Fruit fly (Drosophila melanogaster) whole organism, embryonic: ENCODE results near the gene CG12020.
A peak's percentile ranks its signal among the peaks of the same experiment; 100 is the strongest.

Experiments
- Abd-B ChIP-seq: fragments of 200-800 bp; sonication (Bioruptor generic); optimal IDR thresholded peaks from 2 replicates; lab custom pipeline; 2018; ENCODE audit warnings: missing biosample characterization, mild to moderate bottlenecking, missing genetic modification characterization, moderate library complexity
- Asciz ChIP-seq: fragments of 200-800 bp; sonication (Bioruptor generic); optimal IDR thresholded peaks from 2 replicates; lab custom pipeline; 2017; ENCODE audit warnings: missing biosample characterization, mild to moderate bottlenecking, missing genetic modification characterization, missing genetic modification reagents
- Atf-2 ChIP-seq: fragments of 200-800 bp; sonication (Bioruptor generic); optimal IDR thresholded peaks from 2 replicates; lab custom pipeline; 2016; ENCODE audit warnings: missing biosample characterization, missing genetic modification characterization
- CG10321 ChIP-seq: fragments of 200-800 bp; sonication (Bioruptor generic); IDR thresholded peaks from 2 replicates; pipeline ENCODE4 v1.3.6; 2022; ENCODE audit warnings: missing biosample characterization, missing genetic modification characterization
- CG11695 ChIP-seq: fragments of 200-800 bp; sonication (Bioruptor generic); IDR thresholded peaks from 3 replicates; pipeline ENCODE4 v1.3.6; 2022; ENCODE audit warnings: missing biosample characterization, missing genetic modification characterization
- CG11723 ChIP-seq: fragments of 200-800 bp; sonication (Bioruptor generic); optimal IDR thresholded peaks from 2 replicates; lab custom pipeline; 2017; ENCODE audit warnings: missing biosample characterization, mild to moderate bottlenecking, missing genetic modification characterization
- CG14860 ChIP-seq: fragments of 200-800 bp; sonication (Bioruptor generic); IDR thresholded peaks from 3 replicates; pipeline ENCODE4 v1.3.6; 2022; ENCODE audit warnings: missing biosample characterization, missing genetic modification characterization; ENCODE audit not compliant: partially characterized antibody
- CG14965 ChIP-seq: fragments of 200-800 bp; sonication (Bioruptor generic); optimal IDR thresholded peaks from 2 replicates; lab custom pipeline; 2016; ENCODE audit warnings: missing biosample characterization, missing genetic modification characterization, borderline replicate concordance
- CG17186 ChIP-seq: fragments of 200-800 bp; sonication (Bioruptor generic); optimal IDR thresholded peaks from 3 replicates; lab custom pipeline; 2017; ENCODE audit warnings: missing biosample characterization, missing genetic modification reagents, missing genetic modification characterization
- CG18011 ChIP-seq: fragments of 200-800 bp; sonication (Bioruptor generic); optimal IDR thresholded peaks from 2 replicates; lab custom pipeline; 2017; ENCODE audit warnings: missing biosample characterization, missing genetic modification characterization, mild to moderate bottlenecking, moderate library complexity, missing genotype
- CG18619 ChIP-seq: fragments of 200-800 bp; sonication (Bioruptor generic); optimal IDR thresholded peaks from 3 replicates; lab custom pipeline; 2017; ENCODE audit warnings: missing biosample characterization, mild to moderate bottlenecking, missing genetic modification characterization
- CG2116 ChIP-seq: fragments of 200-800 bp; sonication (Bioruptor generic); optimal IDR thresholded peaks from 3 replicates; lab custom pipeline; 2018; ENCODE audit warnings: missing biosample characterization, mild to moderate bottlenecking, missing genetic modification characterization
- CG31365 ChIP-seq: fragments of 200-800 bp; sonication (Bioruptor generic); optimal IDR thresholded peaks from 2 replicates; lab custom pipeline; 2018; ENCODE audit warnings: missing biosample characterization, mild to moderate bottlenecking, missing genetic modification characterization
- CG4854 ChIP-seq: fragments of 200-800 bp; sonication (Bioruptor generic); optimal IDR thresholded peaks from 2 replicates; lab custom pipeline; 2016; ENCODE audit warnings: missing biosample characterization, missing genetic modification characterization, inconsistent platforms
- CG6765 ChIP-seq: fragments of 200-800 bp; sonication (Bioruptor generic); optimal IDR thresholded peaks from 3 replicates; lab custom pipeline; 2017; ENCODE audit warnings: missing biosample characterization, mild to moderate bottlenecking, missing genetic modification characterization
- CG6854 ChIP-seq: fragments of 200-800 bp; sonication (Bioruptor generic); optimal IDR thresholded peaks from 3 replicates; lab custom pipeline; 2017; ENCODE audit warnings: missing biosample characterization, mild to moderate bottlenecking, missing genetic modification characterization
- CHES-1-like ChIP-seq: fragments of 200-800 bp; sonication (Bioruptor generic); optimal IDR thresholded peaks from 2 replicates; lab custom pipeline; 2016; ENCODE audit warnings: missing biosample characterization, missing genetic modification characterization
- CoRest ChIP-seq: fragments of 200-800 bp; sonication (Bioruptor generic); optimal IDR thresholded peaks from 3 replicates; lab custom pipeline; 2018; ENCODE audit warnings: missing biosample characterization, mild to moderate bottlenecking, missing genetic modification characterization, moderate library complexity
- Doc3 ChIP-seq: fragments of 200-800 bp; sonication (Bioruptor generic); IDR thresholded peaks from 3 replicates; pipeline ENCODE4 v1.3.6; 2022; ENCODE audit warnings: missing biosample characterization, missing genetic modification characterization; ENCODE audit not compliant: partially characterized antibody
- Dref ChIP-seq: fragments of 200-800 bp; sonication (Bioruptor generic); IDR thresholded peaks from 2 replicates; pipeline ENCODE4 v1.3.6; 2022; ENCODE audit warnings: missing biosample characterization, missing genetic modification characterization
- HHEX ChIP-seq: fragments of 200-800 bp; sonication (Bioruptor generic); optimal IDR thresholded peaks from 3 replicates; lab custom pipeline; 2017; ENCODE audit warnings: missing biosample characterization, mild to moderate bottlenecking, missing genetic modification characterization, missing genetic modification reagents
- HmgD ChIP-seq: fragments of 200-800 bp; sonication (Bioruptor generic); optimal IDR thresholded peaks from 3 replicates; lab custom pipeline; 2016; ENCODE audit warnings: missing biosample characterization, missing genetic modification characterization
- Hr51 ChIP-seq, 2 experiments: fragments of 200-800 bp; sonication (Bioruptor generic); optimal IDR thresholded peaks; 2 replicates in 1 of 2; 3 replicates in 1 of 2; lab custom pipeline; 2016 to 2018; ENCODE audit warnings: missing biosample characterization in 2 of 2, missing genetic modification characterization in 2 of 2, mild to moderate bottlenecking in 1 of 2, moderate library complexity in 1 of 2
- MESR4 ChIP-seq: fragments of 200-800 bp; sonication (Bioruptor generic); optimal IDR thresholded peaks from 2 replicates; lab custom pipeline; 2018; ENCODE audit warnings: missing biosample characterization, mild to moderate bottlenecking, missing genetic modification characterization, moderate library complexity
- Nf-YB ChIP-seq: fragments of 200-800 bp; sonication (Bioruptor generic); optimal IDR thresholded peaks from 3 replicates; lab custom pipeline; 2019; ENCODE audit warnings: missing biosample characterization, mild to moderate bottlenecking, missing genetic modification characterization, moderate library complexity
- Optix ChIP-seq: fragments of 200-800 bp; sonication (Bioruptor generic); IDR thresholded peaks from 3 replicates; pipeline ENCODE4 v1.3.6; 2022; ENCODE audit warnings: missing biosample characterization, missing genetic modification characterization
- Ravus ChIP-seq: fragments of 200-800 bp; sonication (Bioruptor generic); IDR thresholded peaks from 2 replicates; pipeline ENCODE4 v1.3.6; 2022; ENCODE audit warnings: missing biosample characterization, missing genetic modification characterization
- Spps ChIP-seq: fragments of 200-800 bp; sonication (Bioruptor generic); optimal IDR thresholded peaks from 2 replicates; lab custom pipeline; 2018; ENCODE audit warnings: missing biosample characterization, mild to moderate bottlenecking, missing genetic modification characterization
- abd-A ChIP-seq: fragments of 200-800 bp; sonication (Bioruptor generic); optimal IDR thresholded peaks from 3 replicates; lab custom pipeline; 2019; ENCODE audit warnings: missing biosample characterization, mild to moderate bottlenecking, missing genetic modification characterization, moderate library complexity
- ash1 ChIP-seq: fragments of 200-800 bp; sonication (Bioruptor generic); optimal IDR thresholded peaks from 2 replicates; lab custom pipeline; 2018; ENCODE audit warnings: missing biosample characterization, mild to moderate bottlenecking, missing genetic modification characterization
- cas ChIP-seq: fragments of 200-800 bp; sonication (Bioruptor generic); IDR thresholded peaks from 2 replicates; pipeline ENCODE4 v1.3.6; 2022; ENCODE audit warnings: missing biosample characterization, missing genetic modification characterization
- caup ChIP-seq: fragments of 200-800 bp; sonication (Bioruptor generic); optimal IDR thresholded peaks from 3 replicates; lab custom pipeline; 2017; ENCODE audit warnings: missing biosample characterization, mild to moderate bottlenecking, missing genetic modification characterization, moderate library complexity; ENCODE audit not compliant: severe bottlenecking
- dati ChIP-seq: fragments of 200-800 bp; sonication (Bioruptor generic); IDR thresholded peaks from 2 replicates; pipeline ENCODE4 v1.3.6; 2022; ENCODE audit warnings: missing biosample characterization, missing genetic modification characterization
- dm ChIP-seq: fragments of 200-800 bp; sonication (Bioruptor generic); optimal IDR thresholded peaks from 3 replicates; lab custom pipeline; 2016; ENCODE audit warnings: missing biosample characterization, missing genetic modification characterization
- dpn ChIP-seq, 2 experiments: fragments of 200-800 bp; sonication (Bioruptor generic); optimal IDR thresholded peaks; 3 replicates each; lab custom pipeline; 2016; ENCODE audit warnings: missing biosample characterization in 2 of 2, missing genetic modification characterization in 2 of 2
- grau ChIP-seq: fragments of 200-800 bp; optimal IDR thresholded peaks from 3 replicates; lab custom pipeline; 2019; ENCODE audit warnings: missing biosample characterization, mild to moderate bottlenecking, missing genetic modification characterization, moderate library complexity
- hbn ChIP-seq: fragments of 200-800 bp; sonication (Bioruptor generic); IDR thresholded peaks from 2 replicates; pipeline ENCODE4 v1.3.6; 2022; ENCODE audit warnings: missing biosample characterization, missing genetic modification characterization; ENCODE audit not compliant: partially characterized antibody
- her ChIP-seq: fragments of 200-800 bp; sonication (Bioruptor generic); optimal IDR thresholded peaks from 2 replicates; lab custom pipeline; 2016; ENCODE audit warnings: missing biosample characterization, missing genetic modification characterization
- hkb ChIP-seq, 2 experiments: fragments of 200-800 bp in 1 of 2; fragments of >200 bp in 1 of 2; sonication (Bioruptor generic) in 1 of 2; IDR thresholded peaks in 1 of 2; optimal IDR thresholded peaks in 1 of 2; 2 replicates each; pipeline versions ENCODE4 v1.3.6 to Lab custom; 2017 to 2022; ENCODE audit warnings: missing biosample characterization in 1 of 2, missing genetic modification characterization in 1 of 2
- ind ChIP-seq: fragments of 200-800 bp; sonication (Bioruptor generic); optimal IDR thresholded peaks from 3 replicates; lab custom pipeline; 2016; ENCODE audit warnings: missing biosample characterization, missing genetic modification characterization
- lola ChIP-seq, 3 experiments: fragments of >200 bp in 2 of 3; fragments of 200-800 bp in 1 of 3; sonication (Bioruptor generic) in 1 of 3; optimal IDR thresholded peaks; 2 replicates each; lab custom pipeline; 2017 to 2019; ENCODE audit warnings: missing biosample characterization in 3 of 3, missing genetic modification characterization in 3 of 3, mild to moderate bottlenecking in 1 of 3, moderate library complexity in 1 of 3
- mirr ChIP-seq: fragments of 200-800 bp; sonication (Bioruptor generic); optimal IDR thresholded peaks from 3 replicates; lab custom pipeline; 2018; ENCODE audit warnings: missing biosample characterization, mild to moderate bottlenecking, missing genetic modification characterization
- otp ChIP-seq: fragments of 200-800 bp; sonication (Bioruptor generic); IDR thresholded peaks from 3 replicates; pipeline ENCODE4, ENCODE4 v1.3.6; 2022; ENCODE audit warnings: missing biosample characterization, missing genetic modification characterization
- p53 ChIP-seq: fragments of 200-800 bp; sonication (Bioruptor generic); optimal IDR thresholded peaks from 2 replicates; lab custom pipeline; 2016; ENCODE audit warnings: missing biosample characterization, missing genetic modification characterization
- ranshi ChIP-seq: fragments of 200-800 bp; sonication (Bioruptor generic); IDR thresholded peaks from 2 replicates; pipeline ENCODE4 v1.3.6; 2022; ENCODE audit warnings: missing biosample characterization, missing genetic modification characterization
- run ChIP-seq: fragments of 200-800 bp; sonication (Bioruptor generic); optimal IDR thresholded peaks from 3 replicates; lab custom pipeline; 2018; ENCODE audit warnings: missing biosample characterization, mild to moderate bottlenecking, missing genetic modification characterization
- sc ChIP-seq, 3 experiments: fragments of >200 bp in 2 of 3; fragments of 200-800 bp in 1 of 3; sonication (Bioruptor generic) in 1 of 3; optimal IDR thresholded peaks; 2 replicates in 2 of 3; 3 replicates in 1 of 3; lab custom pipeline; 2017; ENCODE audit warnings: mild to moderate bottlenecking in 1 of 3, missing biosample characterization in 1 of 3, missing genetic modification characterization in 1 of 3, missing genetic modification reagents in 1 of 3
- zen ChIP-seq: fragments of 200-800 bp; sonication (Bioruptor generic); optimal IDR thresholded peaks from 3 replicates; lab custom pipeline; 2018; ENCODE audit warnings: missing biosample characterization, mild to moderate bottlenecking, missing genetic modification characterization, moderate library complexity

Gene CG12020

DNA sequence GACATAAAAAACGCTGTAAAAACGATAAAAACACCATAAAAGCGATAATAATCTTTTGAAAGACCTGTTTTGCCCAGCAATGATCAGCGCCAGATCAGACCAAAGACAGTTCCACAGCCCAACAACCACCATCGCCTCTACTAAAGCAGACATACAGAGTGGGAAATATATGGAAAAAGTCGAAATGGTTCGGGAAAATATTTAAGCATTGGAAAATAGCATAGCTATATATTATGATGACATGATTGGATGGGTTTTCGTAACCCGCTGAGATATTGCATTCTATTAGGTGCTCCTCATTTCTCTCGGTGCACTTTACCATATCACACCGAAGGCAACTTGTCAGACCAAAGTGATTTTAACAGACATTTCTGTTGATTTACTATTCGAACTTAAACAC lies 11.5 kb downstream of the CG12020 start (continued):
- peak; percentile 83 for TF ChIP-seq cas (GFP tag; lab: Robert Waterston, UW)
- TF ChIP-seq dm (GFP tag; lab: Kevin White, UChicago): peak; percentile 67
- peak; percentile 70 for TF ChIP-seq CG10321 (GFP tag; lab: Robert Waterston, UW)
- TF ChIP-seq CG18619 (GFP tag; lab: Kevin White, UChicago): peak; percentile 82
- peak; percentile 88 for TF ChIP-seq HHEX (GFP tag; lab: Kevin White, UChicago)
- TF ChIP-seq abd-A (tag; lab: Kevin White, UChicago): peak; percentile 89
- no peak for TF ChIP-seq sc (optimal IDR thresholded peaks at IDR 0.05; lab: Kevin White, UChicago)
- TF ChIP-seq sc (GFP tag; optimal IDR thresholded peaks at IDR 0.05; lab: Kevin White, UChicago): no peak
- peak; percentile 71 for TF ChIP-seq Atf-2 (GFP tag; lab: Kevin White, UChicago)
- no peak for TF ChIP-seq hbn
- peak; percentile 71 for TF ChIP-seq HmgD (GFP tag; lab: Kevin White, UChicago)
- TF ChIP-seq her (GFP tag; lab: Kevin White, UChicago): peak; percentile 93
- peak; percentile 80 for TF ChIP-seq CHES-1-like (GFP tag; lab: Kevin White, UChicago)
- TF ChIP-seq CG11723 (GFP tag; lab: Kevin White, UChicago): no peak
- peak; percentile 90 for TF ChIP-seq CoRest (tag; lab: Kevin White, UChicago)
- peak; percentile 59 for TF ChIP-seq p53 (GFP tag; lab: Kevin White, UChicago)
- no peak for TF ChIP-seq CG14860 (GFP tag; lab: Robert Waterston, UW)
- TF ChIP-seq hkb (optimal IDR thresholded peaks at IDR 0.05; lab: Kevin White, UChicago): no peak
- TF ChIP-seq hkb (GFP tag; IDR thresholded peaks at IDR 0.05; lab: Robert Waterston, UW): peak; percentile 93
- peak; percentile 81 for TF ChIP-seq CG4854
- no peak for TF ChIP-seq Dref (GFP tag; lab: Robert Waterston, UW)
- TF ChIP-seq CG6765 (GFP tag; lab: Kevin White, UChicago): peak; percentile 72
- TF ChIP-seq ash1 (GFP tag; lab: Kevin White, UChicago): peak; percentile 56
- peak; percentile 91 to 93 for TF ChIP-seq dpn (GFP tag; optimal IDR thresholded peaks at IDR 0.05; lab: Kevin White, UChicago)
- TF ChIP-seq Ravus (GFP tag; lab: Robert Waterston, UW): peak; percentile 82
- peak; percentile 88 for TF ChIP-seq grau (tag; lab: Kevin White, UChicago)
- TF ChIP-seq Optix (GFP tag; lab: Robert Waterston, UW): peak; percentile 91
- peak; percentile 92 for TF ChIP-seq CG11695 (GFP tag; lab: Robert Waterston, UW)
- TF ChIP-seq MESR4: peak; percentile 18
- peak; percentile 53 for TF ChIP-seq zen
- peak; percentile 74 for TF ChIP-seq run (tag; lab: Kevin White, UChicago)
- TF ChIP-seq lola (GFP tag; optimal IDR thresholded peaks at IDR 0.05; lab: Kevin White, UChicago): peak in 1 of 3 experiments; percentile 64
- peak; percentile 49 for TF ChIP-seq CG2116 (GFP tag; lab: Kevin White, UChicago)
- TF ChIP-seq CG6854 (GFP tag; lab: Kevin White, UChicago): peak; percentile 73
- TF ChIP-seq CG31365 (tag; lab: Kevin White, UChicago): peak; percentile 76
- peak; percentile 92 for TF ChIP-seq otp
- TF ChIP-seq ranshi (GFP tag; lab: Robert Waterston, UW): peak; percentile 92
- peak; percentile 62 for TF ChIP-seq Nf-YB (GFP tag; lab: Kevin White, UChicago)
- TF ChIP-seq Doc3 (GFP tag; lab: Robert Waterston, UW): no peak
- TF ChIP-seq dati (GFP tag; lab: Robert Waterston, UW): peak; percentile 62
- peak; percentile 92 for TF ChIP-seq caup (GFP tag; lab: Kevin White, UChicago)
- TF ChIP-seq mirr: peak; percentile 74
- peak; percentile 59 for TF ChIP-seq Spps (tag; lab: Kevin White, UChicago)
- TF ChIP-seq CG18011 (GFP tag; lab: Kevin White, UChicago): peak; percentile 55
- peak; percentile 91 for TF ChIP-seq ind (GFP tag; lab: Kevin White, UChicago)
- TF ChIP-seq CG17186: peak; percentile 35
- TF ChIP-seq Asciz (GFP tag; lab: Kevin White, UChicago): peak; percentile 84
- peak; percentile 90 for TF ChIP-seq Abd-B (GFP tag; lab: Kevin White, UChicago)
- TF ChIP-seq Hr51 (GFP tag; optimal IDR thresholded peaks at IDR 0.05; lab: Kevin White, UChicago): peak; percentile 78 to 91
- peak; percentile 44 for TF ChIP-seq CG14965 (GFP tag; lab: Kevin White, UChicago)
